Fruit fly (Drosophila melanogaster): ENCODE measurements around the gene Or85f.

Gene Or85f

dm6 chr3R:9399951-9400392 is 2.0 kb downstream of the Or85f start, which contains the start of gene CG34117 (continued):
- TF ChIP-seq CG15269 (tag; optimal IDR thresholded peaks at IDR 0.05) (peak; percentile 88), CG6272 (GFP tag; IDR thresholded peaks at IDR 0.05) (peak; percentile 30; the same call in 1 of the 2 replicates), Ets65A (GFP tag) (no peak), CG10654 (GFP tag; optimal IDR thresholded peaks at IDR 0.05) (peak; percentile 76), CG10321 (GFP tag; IDR thresholded peaks at IDR 0.05) (no peak), trh (GFP tag; optimal IDR thresholded peaks at IDR 0.05) (peak; percentile 67), CG3838 (GFP tag; optimal IDR thresholded peaks at IDR 0.05) (no peak), BEAF-32 (GFP tag; optimal IDR thresholded peaks at IDR 0.05) (peak; percentile 16), ac (GFP tag; optimal IDR thresholded peaks at IDR 0.05) (no peak), prd (optimal IDR thresholded peaks at IDR 0.05) (no peak), prd (GFP tag; IDR thresholded peaks at IDR 0.05) (peak; percentile 90), NC2β (GFP tag; optimal IDR thresholded peaks at IDR 0.05) (peak; percentile 27), sug (tag; optimal IDR thresholded peaks at IDR 0.05) (peak; percentile 83), CG42726 (GFP tag; IDR thresholded peaks at IDR 0.05; ENCODE audit: partially characterized antibody) (peak; percentile 34; the same call in 1 of the 2 replicates), bbx (GFP tag; IDR thresholded peaks at IDR 0.05; ENCODE audit: partially characterized antibody) (no peak), CG2129 (GFP tag; IDR thresholded peaks at IDR 0.05; ENCODE audit: partially characterized antibody) (no peak), Bgb (GFP tag; IDR thresholded peaks at IDR 0.05; ENCODE audit: partially characterized antibody) (no peak), CG2889 (GFP tag; IDR thresholded peaks at IDR 0.05) (peak; percentile 60; the same call in 2 of the 3 replicates), twi (tag; optimal IDR thresholded peaks at IDR 0.05) (peak; percentile 63), Trl (optimal IDR thresholded peaks at IDR 0.05) (no peak), Trl (GFP tag; optimal IDR thresholded peaks at IDR 0.05) (peak; percentile 56), mld (GFP tag; IDR thresholded peaks at IDR 0.05; ENCODE audit: partially characterized antibody) (no peak), nau (GFP tag; optimal IDR thresholded peaks at IDR 0.05) (peak; percentile 54), Dp (GFP tag; optimal IDR thresholded peaks at IDR 0.05) (peak; percentile 4), PHDP (tag; optimal IDR thresholded peaks at IDR 0.05) (peak; percentile 85), Hsf (GFP tag; optimal IDR thresholded peaks at IDR 0.05) (peak; percentile 66), CG43689 (GFP tag; IDR thresholded peaks at IDR 0.05) (peak; percentile 40; the same call in 1 of the 2 replicates), toy (GFP tag; IDR thresholded peaks at IDR 0.05) (no peak), NK7.1 (GFP tag; optimal IDR thresholded peaks at IDR 0.05) (no peak), CG12236 (GFP tag; optimal IDR thresholded peaks at IDR 0.05) (no peak), Sox102F (GFP tag; optimal IDR thresholded peaks at IDR 0.05) (peak; percentile 83), cas (GFP tag; IDR thresholded peaks at IDR 0.05) (0 out of 2 replicates have a peak, but pooled peaks have one; percentile 18), br (optimal IDR thresholded peaks at IDR 0.05) (no peak), CG11398 (GFP tag; optimal IDR thresholded peaks at IDR 0.05) (no peak), da (GFP tag; optimal IDR thresholded peaks at IDR 0.05) (no peak), Dbx (GFP tag; IDR thresholded peaks at IDR 0.05) (peak; percentile 81), CG6791 (GFP tag; IDR thresholded peaks at IDR 0.05; ENCODE audit: partially characterized antibody) (no peak), Gug (GFP tag; IDR thresholded peaks at IDR 0.05) (peak; percentile 67; the same call in 3 of the 4 replicates), stwl (tag; optimal IDR thresholded peaks at IDR 0.05) (peak; percentile 58), Asciz (GFP tag; optimal IDR thresholded peaks at IDR 0.05) (peak; percentile 39), salm (tag; optimal IDR thresholded peaks at IDR 0.05) (peak; percentile 67), tio (GFP tag; optimal IDR thresholded peaks at IDR 0.05) (peak; percentile 54), HLH4C (GFP tag; IDR thresholded peaks at IDR 0.05; ENCODE audit: partially characterized antibody) (no peak), CG8478 (optimal IDR thresholded peaks at IDR 0.05) (no peak), slou (GFP tag; optimal IDR thresholded peaks at IDR 0.05) (peak; percentile 75), CG14441 (GFP tag; IDR thresholded peaks at IDR 0.05) (peak; percentile 75; the same call in 1 of the 2 replicates), Ada2b (GFP tag; IDR thresholded peaks at IDR 0.05) (peak; percentile 86), ssp (GFP tag; IDR thresholded peaks at IDR 0.05) (peak; percentile 71), Lhr (GFP tag; optimal IDR thresholded peaks at IDR 0.05) (peak; percentile 6), Bteb2 (GFP tag; optimal IDR thresholded peaks at IDR 0.05) (peak; percentile 73), CG17328 (GFP tag; IDR thresholded peaks at IDR 0.05) (peak; percentile 88), Poxn (GFP tag; IDR thresholded peaks at IDR 0.05) (peak; percentile 12; the same call in 1 of the 2 replicates)
